Fruit fly (Drosophila melanogaster) whole organism, adult: ENCODE data around the gene SPoCk.

Experiments
- CG12768 ChIP-seq: fragments of 200-800 bp; sonication (Bioruptor generic); optimal IDR thresholded peaks from 2 replicates; lab custom pipeline; 2017; ENCODE audit warnings: missing biosample characterization, missing genetic modification characterization, mild to moderate bottlenecking, moderate library complexity, missing genetic modification reagents
- CG14711 ChIP-seq: fragments of 200-800 bp; sonication (Bioruptor generic); optimal IDR thresholded peaks from 2 replicates; lab custom pipeline; 2018; ENCODE audit warnings: missing biosample characterization, mild to moderate bottlenecking, missing genetic modification characterization, moderate library complexity
- CG1620 ChIP-seq: fragments of 200-800 bp; sonication (Bioruptor generic); optimal IDR thresholded peaks from 2 replicates; lab custom pipeline; 2016; ENCODE audit warnings: missing biosample characterization, missing genetic modification characterization
- CG33017 ChIP-seq: fragments of 200-800 bp; sonication (Bioruptor generic); optimal IDR thresholded peaks from 2 replicates; lab custom pipeline; 2018; ENCODE audit warnings: missing biosample characterization, mild to moderate bottlenecking, missing genetic modification characterization, moderate library complexity
- CG5204 ChIP-seq: fragments of 200-800 bp; sonication (Bioruptor generic); optimal IDR thresholded peaks from 2 replicates; lab custom pipeline; 2016; ENCODE audit warnings: missing biosample characterization, missing genetic modification characterization
- CG7045 ChIP-seq: fragments of 200-800 bp; sonication (Bioruptor generic); optimal IDR thresholded peaks from 2 replicates; lab custom pipeline; 2017; ENCODE audit warnings: missing biosample characterization, mild to moderate bottlenecking, missing genetic modification characterization
- Crg-1 ChIP-seq: fragments of 200-800 bp; sonication (Bioruptor generic); optimal IDR thresholded peaks from 2 replicates; lab custom pipeline; 2016; ENCODE audit warnings: missing biosample characterization, missing genetic modification characterization
- Mnt ChIP-seq: fragments of 200-800 bp; sonication (Bioruptor generic); optimal IDR thresholded peaks from 2 replicates; lab custom pipeline; 2016; ENCODE audit warnings: missing biosample characterization, mild to moderate bottlenecking, missing genetic modification characterization
- kay ChIP-seq: fragments of 200-800 bp; sonication (Bioruptor generic); peaks from one replicate; lab custom pipeline; 2016; ENCODE audit warnings: missing biosample characterization, missing genetic modification characterization, borderline replicate concordance
- tj ChIP-seq: fragments of 200-800 bp; sonication (Bioruptor generic); optimal IDR thresholded peaks from 3 replicates; lab custom pipeline; 2017; ENCODE audit warnings: missing biosample characterization, mild to moderate bottlenecking, missing genetic modification characterization, moderate library complexity
- toe ChIP-seq: fragments of 200-800 bp; sonication (Bioruptor generic); optimal IDR thresholded peaks from 2 replicates; lab custom pipeline; 2016; ENCODE audit warnings: missing biosample characterization, missing genetic modification characterization

- TF ChIP-seq toe (GFP tag; lab: Kevin White, UChicago) = peak; percentile 4
- TF ChIP-seq Mnt (GFP tag; lab: Kevin White, UChicago) = no peak
- TF ChIP-seq CG5204 (GFP tag; lab: Kevin White, UChicago) = no peak
- TF ChIP-seq Crg-1 (GFP tag; lab: Kevin White, UChicago) = no peak
- no peak for TF ChIP-seq CG1620 (GFP tag; lab: Kevin White, UChicago)
- TF ChIP-seq tj = no peak
- peak; percentile 59 for TF ChIP-seq kay (GFP tag; lab: Kevin White, UChicago)
- no peak for TF ChIP-seq CG12768 (GFP tag; lab: Kevin White, UChicago)
- no peak for TF ChIP-seq CG7045 (GFP tag; lab: Kevin White, UChicago)
- no peak for TF ChIP-seq CG14711 (tag; lab: Kevin White, UChicago)
- TF ChIP-seq CG33017 (tag; lab: Kevin White, UChicago) = no peak
Observed at dm6 chr3L:22823230-22823629, 74.0 kb downstream of the SPoCk start.
